Fruit fly (Drosophila melanogaster) Kc167 (cell line): ENCODE results near the gene CG10903.

ENCODE experiments used
- Myc ChIP-seq: fragments of >200 bp; optimal IDR thresholded peaks from 2 replicates; lab custom pipeline; 2017; ENCODE audit warnings: missing external identifiers
- Sin3A ChIP-seq: fragments of >200 bp; optimal IDR thresholded peaks from 2 replicates; lab custom pipeline; 2018; ENCODE audit warnings: missing external identifiers
- h ChIP-seq: fragments of >200 bp; optimal IDR thresholded peaks from 3 replicates; lab custom pipeline; 2018; ENCODE audit warnings: missing external identifiers
- insv ChIP-seq: fragments of >200 bp; optimal IDR thresholded peaks from 3 replicates; lab custom pipeline; 2018; ENCODE audit warnings: missing external identifiers
- psq ChIP-seq: fragments of >200 bp; optimal IDR thresholded peaks from 2 replicates; lab custom pipeline; 2017; ENCODE audit warnings: missing external identifiers
- ttk ChIP-seq: sonication (Bioruptor generic); optimal IDR thresholded peaks from 2 replicates; lab custom pipeline; 2017; ENCODE audit warnings: missing external identifiers

Gene CG10903

dm6 chr3R:8001074-8001669, 29.0 kb upstream of the CG10903 start, which contains the start of the genes Kmn2 and CG2698:
Kmn2 (minus strand) TSS chr3R:8001309.
CG2698 (plus strand) TSS chr3R:8001562.
- TF ChIP-seq insv (lab: Kevin White, UChicago) (no peak), Myc (lab: Kevin White, UChicago) (no peak), ttk (lab: Kevin White, UChicago) (no peak), psq (lab: Kevin White, UChicago) (no peak), h (lab: Kevin White, UChicago) (no peak), Sin3A (lab: Kevin White, UChicago) (no peak)

dm6 chr3R:8007595-8008255, 22.5 kb upstream of the CG10903 start, which contains the start of gene CG2767:
CG2767 (minus strand) TSS chr3R:8008110.
- TF ChIP-seq insv (lab: Kevin White, UChicago) (no peak), Sin3A (lab: Kevin White, UChicago) (no peak), psq (lab: Kevin White, UChicago) (no peak), h (lab: Kevin White, UChicago) (no peak), Myc (lab: Kevin White, UChicago) (no peak), ttk (lab: Kevin White, UChicago) (no peak)

- TF ChIP-seq psq (lab: Kevin White, UChicago) (no peak), Sin3A (lab: Kevin White, UChicago) (no peak), insv (lab: Kevin White, UChicago) (no peak), Myc (lab: Kevin White, UChicago) (no peak), h (lab: Kevin White, UChicago) (no peak)
Measured at dm6 chr3R:8009080-8009620, 21.1 kb upstream of the CG10903 start, which contains the start of the genes CG11052 and CG3223. CG11052 (minus strand) TSS chr3R:8009297. CG3223 (plus strand) TSS chr3R:8009400.

dm6 chr3R:8013121-8014009, 16.8 kb upstream of the CG10903 start, which contains the start of the genes CG10435 and Pbp95:
CG10435 (minus strand) TSS chr3R:8013201.
Pbp95 (plus strand) TSS chr3R:8013791.
- no peak for TF ChIP-seq h (lab: Kevin White, UChicago)
- no peak for TF ChIP-seq insv (lab: Kevin White, UChicago)
- TF ChIP-seq Sin3A (lab: Kevin White, UChicago) = no peak
- no peak for TF ChIP-seq Myc (lab: Kevin White, UChicago)
- no peak for TF ChIP-seq ttk (lab: Kevin White, UChicago)
- no peak for TF ChIP-seq psq (lab: Kevin White, UChicago)

dm6 chr3R:8026515-8026914, 3.7 kb upstream of the CG10903 start:
- no peak for TF ChIP-seq Sin3A (lab: Kevin White, UChicago)
- no peak for TF ChIP-seq h (lab: Kevin White, UChicago)
- TF ChIP-seq ttk (lab: Kevin White, UChicago) = no peak
- no peak for TF ChIP-seq insv (lab: Kevin White, UChicago)
- no peak for TF ChIP-seq psq (lab: Kevin White, UChicago)
- no peak for TF ChIP-seq Myc (lab: Kevin White, UChicago)

dm6 chr3R:8027203-8027688, 3.0 kb upstream of the CG10903 start:
- no peak for TF ChIP-seq psq (lab: Kevin White, UChicago)
- no peak for TF ChIP-seq h (lab: Kevin White, UChicago)
- TF ChIP-seq ttk (lab: Kevin White, UChicago) = no peak
- no peak for TF ChIP-seq Myc (lab: Kevin White, UChicago)
- no peak for TF ChIP-seq Sin3A (lab: Kevin White, UChicago)
- TF ChIP-seq insv (lab: Kevin White, UChicago) = no peak

dm6 chr3R:8029496-8030013, 656 bp upstream of the CG10903 start, which contains the start of gene ImpE3:
ImpE3 (minus strand) TSS chr3R:8029546.
- TF ChIP-seq insv (lab: Kevin White, UChicago) = no peak

- TF ChIP-seq Myc (lab: Kevin White, UChicago) (no peak), insv (lab: Kevin White, UChicago) (no peak), h (lab: Kevin White, UChicago) (no peak), Sin3A (lab: Kevin White, UChicago) (no peak), psq (lab: Kevin White, UChicago) (no peak), ttk (lab: Kevin White, UChicago) (no peak)
Measured at dm6 chr3R:8032923-8033478, 2.8 kb downstream of the CG10903 start, which contains the start of the genes CG11035 and unc-45. CG11035 (minus strand) TSS chr3R:8033009. unc-45 (plus strand) TSS chr3R:8033301.

- TF ChIP-seq psq (lab: Kevin White, UChicago) = no peak
- no peak for TF ChIP-seq ttk (lab: Kevin White, UChicago)
- no peak for TF ChIP-seq h (lab: Kevin White, UChicago)
- no peak for TF ChIP-seq Sin3A (lab: Kevin White, UChicago)
Measured at dm6 chr3R:8037896-8038295, 7.7 kb downstream of the CG10903 start.

dm6 chr3R:8038927-8039326, 8.7 kb downstream of the CG10903 start:
- TF ChIP-seq h (lab: Kevin White, UChicago) (no peak), ttk (lab: Kevin White, UChicago) (no peak), psq (lab: Kevin White, UChicago) (no peak), Myc (lab: Kevin White, UChicago) (no peak), Sin3A (lab: Kevin White, UChicago) (no peak), insv (lab: Kevin White, UChicago) (no peak)
